Worm (Caenorhabditis elegans): ENCODE measurements around the gene F22E5.12.
"Not testable (repeated sequence)": the region's sequence is repeated elsewhere in the genome, so short reads cannot be mapped to it uniquely, and the experiment has no call there.

Gene F22E5.12

ce11 chrII:2646756-2647155, at the start of gene F22E5.12:
TSS of gene F22E5.12 (minus strand) at chrII:2646856.
- peak; percentile 2 for TF ChIP-seq xbp-1 (tag; optimal IDR thresholded peaks at IDR 0.05)

ce11 chrII:2695079-2695478, 48.4 kb upstream of the F22E5.12 start:
- TF ChIP-seq mef-2 (tag; optimal IDR thresholded peaks at IDR 0.05): no peak
- no peak for TF ChIP-seq xbp-1 (tag; optimal IDR thresholded peaks at IDR 0.05)
- TF ChIP-seq lin-14 (GFP tag; optimal IDR thresholded peaks at IDR 0.05): peak; percentile 57
- no peak for TF ChIP-seq efl-1 (optimal IDR thresholded peaks at IDR 0.05)
- peak in 1 of 2 experiments; percentile 88 for TF ChIP-seq efl-1 (GFP tag; optimal IDR thresholded peaks at IDR 0.05 in 1 of 2)
- peak; percentile 33 for TF ChIP-seq fkh-10 (GFP tag; optimal IDR thresholded peaks at IDR 0.05)

- no peak for TF ChIP-seq fkh-4 (tag; optimal IDR thresholded peaks at IDR 0.05; ENCODE audit: borderline replicate concordance)
Measured at ce11 chrII:2692476-2692875, 45.8 kb upstream of the F22E5.12 start, which contains the start of gene set-11. TSS of gene set-11 (minus strand) at chrII:2692576.

- no peak for TF ChIP-seq nhr-11 (tag; optimal IDR thresholded peaks at IDR 0.05)
- TF ChIP-seq nhr-28 (tag; optimal IDR thresholded peaks at IDR 0.05): no peak
- no peak for TF ChIP-seq snu-23 (GFP tag; optimal IDR thresholded peaks at IDR 0.05)
- no peak for TF ChIP-seq fkh-10 (GFP tag; optimal IDR thresholded peaks at IDR 0.05)
- TF ChIP-seq nhr-76 (tag; optimal IDR thresholded peaks at IDR 0.05): no peak
Measured at ce11 chrII:2690080-2690479, 43.4 kb upstream of the F22E5.12 start, which contains the start of gene nspf-3. TSS of gene nspf-3 (minus strand) at chrII:2690180.

- not testable (repeated sequence) for TF ChIP-seq egl-27, egl-13, elt-3 (tag; optimal IDR thresholded peaks at IDR 0.05)
Measured at ce11 chrII:2688616-2689015, 42.0 kb upstream of the F22E5.12 start, which contains the start of gene nspf-2. TSS of gene nspf-2 (plus strand) at chrII:2688916.

ce11 chrII:2686985-2687675, 40.5 kb upstream of the F22E5.12 start, which contains the start of the genes sup-9 and nspf-1:
TSS of gene sup-9 (minus strand) at chrII:2687027.
TSS of gene nspf-1 (plus strand) at chrII:2687625.
- peak; percentile 33 for TF ChIP-seq lin-13 (GFP tag; optimal IDR thresholded peaks at IDR 0.05)
- TF ChIP-seq egl-13 (tag; optimal IDR thresholded peaks at IDR 0.05): no peak
- no peak for TF ChIP-seq nhr-76 (tag; optimal IDR thresholded peaks at IDR 0.05)
- TF ChIP-seq C16A3.4 (tag; optimal IDR thresholded peaks at IDR 0.05): no peak
- TF ChIP-seq hlh-4 (tag; optimal IDR thresholded peaks at IDR 0.05): no peak
- TF ChIP-seq lin-15B (tag; optimal IDR thresholded peaks at IDR 0.05): no peak
- TF ChIP-seq dsc-1 (tag; optimal IDR thresholded peaks at IDR 0.05): peak; percentile 95
- TF ChIP-seq nhr-237 (tag; optimal IDR thresholded peaks at IDR 0.05): no peak
- TF ChIP-seq nhr-28 (tag; optimal IDR thresholded peaks at IDR 0.05): no peak
- TF ChIP-seq ceh-8 (GFP tag; optimal IDR thresholded peaks at IDR 0.05): no peak
- TF ChIP-seq fos-1 (tag; optimal IDR thresholded peaks at IDR 0.05): no peak
- TF ChIP-seq swsn-7 (tag; optimal IDR thresholded peaks at IDR 0.05): peak; percentile 32
- TF ChIP-seq unc-86 (tag; optimal IDR thresholded peaks at IDR 0.05): no peak
- TF ChIP-seq unc-98 (GFP tag; IDR thresholded peaks at IDR 0.05): no peak
- TF ChIP-seq ama-1 (optimal IDR thresholded peaks at IDR 0.05): no peak
- peak in 1 of 3 experiments; percentile 28 for TF ChIP-seq ceh-82 (tag; optimal IDR thresholded peaks at IDR 0.05)
- peak; percentile 45 for TF ChIP-seq snu-23 (GFP tag; optimal IDR thresholded peaks at IDR 0.05)
- no peak for TF ChIP-seq pqm-1 (tag; optimal IDR thresholded peaks at IDR 0.05)
- TF ChIP-seq lir-3 (tag; optimal IDR thresholded peaks at IDR 0.05; ENCODE audit: poor library complexity): no peak
- no peak for TF ChIP-seq egl-27 (tag; optimal IDR thresholded peaks at IDR 0.05)
- peak; percentile 50 to 51 for TF ChIP-seq efl-1 (optimal IDR thresholded peaks at IDR 0.05)
- TF ChIP-seq efl-1 (GFP tag; optimal IDR thresholded peaks at IDR 0.05 in 1 of 2): no peak
- no peak for TF ChIP-seq zip-4 (GFP tag; optimal IDR thresholded peaks at IDR 0.05)
- TF ChIP-seq mdl-1 (tag; optimal IDR thresholded peaks at IDR 0.05): no peak
- peak; percentile 43 for TF ChIP-seq nhr-19 (GFP tag; conservative IDR thresholded peaks at IDR 0.05)
- peak; percentile 81 for TF ChIP-seq lin-14 (GFP tag; optimal IDR thresholded peaks at IDR 0.05)
- TF ChIP-seq fkh-10 (GFP tag; optimal IDR thresholded peaks at IDR 0.05): peak; percentile 63
- TF ChIP-seq ces-1 (GFP tag; optimal IDR thresholded peaks at IDR 0.05): no peak
- peak in 1 of 2 experiments; percentile 46 for TF ChIP-seq lsy-2 (tag; optimal IDR thresholded peaks at IDR 0.05)
- peak; percentile 78 for TF ChIP-seq fkh-4 (tag; optimal IDR thresholded peaks at IDR 0.05; ENCODE audit: borderline replicate concordance)
- no peak for TF ChIP-seq zag-1 (tag; optimal IDR thresholded peaks at IDR 0.05)
- no peak for TF ChIP-seq unc-130 (tag; optimal IDR thresholded peaks at IDR 0.05)
- no peak for TF ChIP-seq mef-2 (tag; optimal IDR thresholded peaks at IDR 0.05)
- peak; percentile 73 for TF ChIP-seq rnt-1 (tag; optimal IDR thresholded peaks at IDR 0.05)
- TF ChIP-seq nhr-71 (tag; optimal IDR thresholded peaks at IDR 0.05): peak; percentile 63
- TF ChIP-seq nhr-85 (tag): no peak
- no peak for TF ChIP-seq F16B12.6 (tag; optimal IDR thresholded peaks at IDR 0.05)
